Fruit fly (Drosophila melanogaster) whole organism, embryonic: ENCODE measurements around the gene MtnF.

Experiments
- Antp ChIP-seq: fragments of 200-800 bp; sonication (Bioruptor generic); optimal IDR thresholded peaks from 3 replicates; lab custom pipeline; 2016; ENCODE audit warnings: missing biosample characterization, missing genetic modification characterization
- C15 ChIP-seq: fragments of 200-800 bp; sonication (Bioruptor generic); IDR thresholded peaks from 3 replicates; pipeline ENCODE4 v1.3.6; 2022; ENCODE audit warnings: missing biosample characterization, missing genetic modification characterization
- CG10147 ChIP-seq: fragments of 200-800 bp; sonication (Bioruptor generic); optimal IDR thresholded peaks from 2 replicates; lab custom pipeline; 2019; ENCODE audit warnings: missing biosample characterization, mild to moderate bottlenecking, missing genetic modification characterization, moderate library complexity
- CG12391 ChIP-seq: fragments of 200-800 bp; sonication (Bioruptor generic); optimal IDR thresholded peaks from 3 replicates; lab custom pipeline; 2018; ENCODE audit warnings: missing biosample characterization, mild to moderate bottlenecking, missing genetic modification characterization, moderate library complexity
- CG14014 ChIP-seq: fragments of 200-800 bp; sonication (Bioruptor generic); IDR thresholded peaks from 2 replicates; pipeline ENCODE4 v1.3.6; 2022; ENCODE audit warnings: missing biosample characterization, missing genetic modification characterization
- CG14050 ChIP-seq: fragments of 200-800 bp; sonication (Bioruptor generic); IDR thresholded peaks from 3 replicates; pipeline ENCODE4 v1.3.6; 2022; ENCODE audit warnings: missing biosample characterization, missing genetic modification characterization
- CG2129 ChIP-seq: fragments of 200-800 bp; sonication (Bioruptor generic); IDR thresholded peaks from 2 replicates; pipeline ENCODE4 v1.3.6; 2022; ENCODE audit warnings: missing biosample characterization, missing genetic modification characterization; ENCODE audit not compliant: partially characterized antibody
- CG32767 ChIP-seq: fragments of 200-800 bp; sonication (Bioruptor generic); IDR thresholded peaks from 2 replicates; pipeline ENCODE4 v1.3.6; 2022; ENCODE audit warnings: missing biosample characterization, missing genetic modification characterization
- CG32772 ChIP-seq: fragments of 200-800 bp; sonication (Bioruptor generic); IDR thresholded peaks from 2 replicates; pipeline ENCODE4 v1.3.6; 2022; ENCODE audit warnings: missing biosample characterization, missing genetic modification characterization
- CG43689 ChIP-seq: fragments of 200-800 bp; sonication (Bioruptor generic); IDR thresholded peaks from 2 replicates; pipeline ENCODE4 v1.3.6; 2022; ENCODE audit warnings: missing biosample characterization, missing genetic modification characterization
- CG6683 ChIP-seq: fragments of 200-800 bp; sonication (Bioruptor generic); optimal IDR thresholded peaks from 2 replicates; lab custom pipeline; 2017; ENCODE audit warnings: missing biosample characterization, mild to moderate bottlenecking, missing genetic modification characterization, missing genetic modification reagents
- CG6765 ChIP-seq: fragments of 200-800 bp; sonication (Bioruptor generic); optimal IDR thresholded peaks from 3 replicates; lab custom pipeline; 2017; ENCODE audit warnings: missing biosample characterization, mild to moderate bottlenecking, missing genetic modification characterization
- CG6854 ChIP-seq: fragments of 200-800 bp; sonication (Bioruptor generic); optimal IDR thresholded peaks from 3 replicates; lab custom pipeline; 2017; ENCODE audit warnings: missing biosample characterization, mild to moderate bottlenecking, missing genetic modification characterization
- CG8944 ChIP-seq: fragments of 200-800 bp; sonication (Bioruptor generic); optimal IDR thresholded peaks from 3 replicates; lab custom pipeline; 2016; ENCODE audit warnings: missing biosample characterization, missing genetic modification characterization
- CG9437 ChIP-seq: fragments of 200-800 bp; sonication (Bioruptor generic); optimal IDR thresholded peaks from 2 replicates; lab custom pipeline; 2018; ENCODE audit warnings: missing biosample characterization, mild to moderate bottlenecking, missing genetic modification characterization
- D19B ChIP-seq: fragments of 200-800 bp; sonication (Bioruptor generic); optimal IDR thresholded peaks from 2 replicates; lab custom pipeline; 2017; ENCODE audit warnings: missing biosample characterization, mild to moderate bottlenecking, missing genetic modification characterization
- Doc3 ChIP-seq: fragments of 200-800 bp; sonication (Bioruptor generic); IDR thresholded peaks from 3 replicates; pipeline ENCODE4 v1.3.6; 2022; ENCODE audit warnings: missing biosample characterization, missing genetic modification characterization; ENCODE audit not compliant: partially characterized antibody
- Drgx ChIP-seq: fragments of 200-800 bp; sonication (Bioruptor generic); IDR thresholded peaks from 2 replicates; pipeline ENCODE4 v1.3.6; 2022; ENCODE audit warnings: missing biosample characterization, missing genetic modification characterization
- Eip74EF ChIP-seq, 2 experiments: fragments of 200-800 bp in 1 of 2; fragments of >200 bp in 1 of 2; sonication (Bioruptor generic) in 1 of 2; optimal IDR thresholded peaks; 2 replicates each; lab custom pipeline; 2017 to 2019; ENCODE audit warnings: missing biosample characterization in 2 of 2, missing genetic modification characterization in 2 of 2, mild to moderate bottlenecking in 1 of 2, moderate library complexity in 1 of 2
- GATAe ChIP-seq: fragments of 200-800 bp; sonication (Bioruptor generic); conservative IDR thresholded peaks from 2 replicates; pipeline ENCODE4 v1.3.6; 2022; ENCODE audit warnings: missing biosample characterization, missing genetic modification characterization
- HLH3B ChIP-seq: fragments of 200-800 bp; sonication (Bioruptor generic); IDR thresholded peaks from 2 replicates; pipeline ENCODE4 v1.3.6; 2022; ENCODE audit warnings: missing biosample characterization, missing genetic modification characterization
- HmgZ ChIP-seq: fragments of 200-800 bp; sonication (Bioruptor generic); optimal IDR thresholded peaks from 2 replicates; lab custom pipeline; 2018; ENCODE audit warnings: missing biosample characterization, mild to moderate bottlenecking, missing genetic modification characterization
- Hmr ChIP-seq: fragments of 200-800 bp; sonication (Bioruptor generic); optimal IDR thresholded peaks from 3 replicates; lab custom pipeline; 2017; ENCODE audit warnings: mild to moderate bottlenecking, missing biosample characterization, missing genetic modification reagents, missing genetic modification characterization
- Hsf ChIP-seq: fragments of 200-800 bp; sonication (Bioruptor generic); optimal IDR thresholded peaks from 3 replicates; lab custom pipeline; 2016; ENCODE audit warnings: missing biosample characterization, missing genetic modification characterization
- Med ChIP-seq: fragments of 200-800 bp; sonication (Bioruptor generic); peaks from one replicate; lab custom pipeline; 2016; ENCODE audit warnings: missing biosample characterization, missing genetic modification characterization, mild to moderate bottlenecking, inconsistent platforms, moderate library complexity
- NFAT ChIP-seq: fragments of 200-800 bp; sonication (Bioruptor generic); IDR thresholded peaks from 2 replicates; pipeline ENCODE4 v1.3.6; 2022; ENCODE audit warnings: missing biosample characterization, missing genetic modification characterization
- NfI ChIP-seq: fragments of 200-800 bp; sonication (Bioruptor generic); optimal IDR thresholded peaks from 3 replicates; lab custom pipeline; 2018; ENCODE audit warnings: missing biosample characterization, mild to moderate bottlenecking, missing genetic modification characterization, moderate library complexity
- PHDP ChIP-seq: fragments of 200-800 bp; sonication (Bioruptor generic); optimal IDR thresholded peaks from 3 replicates; lab custom pipeline; 2018; ENCODE audit warnings: missing biosample characterization, mild to moderate bottlenecking, missing genetic modification characterization, moderate library complexity
- Spps ChIP-seq: fragments of 200-800 bp; sonication (Bioruptor generic); optimal IDR thresholded peaks from 2 replicates; lab custom pipeline; 2018; ENCODE audit warnings: missing biosample characterization, mild to moderate bottlenecking, missing genetic modification characterization
- Stat92E ChIP-seq, 3 experiments: fragments of >200 bp in 2 of 3; fragments of 200-800 bp in 1 of 3; sonication (Bioruptor generic) in 1 of 3; optimal IDR thresholded peaks; 2 replicates each; lab custom pipeline; 2017 to 2019; ENCODE audit warnings: missing biosample characterization in 3 of 3, missing genetic modification characterization in 3 of 3, mild to moderate bottlenecking in 1 of 3, moderate library complexity in 1 of 3
- TFAM ChIP-seq: fragments of 200-800 bp; sonication (Bioruptor generic); optimal IDR thresholded peaks from 2 replicates; lab custom pipeline; 2017; ENCODE audit warnings: missing biosample characterization, missing genetic modification characterization, inconsistent platforms
- Tbp ChIP-seq: fragments of >200 bp; optimal IDR thresholded peaks from 2 replicates; lab custom pipeline; 2018; ENCODE audit warnings: missing biosample characterization, missing genetic modification characterization
- Trl ChIP-seq, 3 experiments: fragments of >200 bp in 2 of 3; fragments of 200-800 bp in 1 of 3; sonication (Bioruptor generic) in 1 of 3; optimal IDR thresholded peaks; 2 replicates in 1 of 3; 3 replicates in 2 of 3; lab custom pipeline; 2016 to 2017; ENCODE audit warnings: missing biosample characterization in 1 of 3, missing genetic modification characterization in 1 of 3
- ap ChIP-seq: fragments of 200-800 bp; sonication (Bioruptor generic); IDR thresholded peaks from 2 replicates; pipeline ENCODE4 v1.3.6; 2022; ENCODE audit warnings: missing biosample characterization, missing genetic modification characterization
- dmrt11E ChIP-seq: fragments of 200-800 bp; sonication (Bioruptor generic); optimal IDR thresholded peaks from 3 replicates; lab custom pipeline; 2018; ENCODE audit warnings: missing biosample characterization, mild to moderate bottlenecking, missing genetic modification characterization, moderate library complexity
- esg ChIP-seq: fragments of 200-800 bp; sonication (Bioruptor generic); conservative IDR thresholded peaks from 2 replicates; pipeline ENCODE4 v1.3.6; 2022; ENCODE audit warnings: missing biosample characterization, missing genetic modification characterization
- fd96Cb ChIP-seq: fragments of 200-800 bp; sonication (Bioruptor generic); optimal IDR thresholded peaks from 2 replicates; lab custom pipeline; 2018; ENCODE audit warnings: missing biosample characterization, mild to moderate bottlenecking, missing genetic modification characterization, moderate library complexity
- ftz-f1 ChIP-seq: fragments of 200-800 bp; sonication (Bioruptor generic); optimal IDR thresholded peaks from 2 replicates; lab custom pipeline; 2016; ENCODE audit warnings: missing biosample characterization, missing genetic modification characterization
- lab ChIP-seq: fragments of 200-800 bp; sonication (Bioruptor generic); optimal IDR thresholded peaks from 3 replicates; lab custom pipeline; 2017; ENCODE audit warnings: missing biosample characterization, missing genetic modification characterization, mild to moderate bottlenecking, moderate library complexity, missing genetic modification reagents
- lbe ChIP-seq: fragments of 200-800 bp; sonication (Bioruptor generic); optimal IDR thresholded peaks from 2 replicates; lab custom pipeline; 2016; ENCODE audit warnings: missing biosample characterization, mild to moderate bottlenecking, missing genetic modification characterization
- oc ChIP-seq: fragments of 200-800 bp; sonication (Bioruptor generic); optimal IDR thresholded peaks from 2 replicates; lab custom pipeline; 2018; ENCODE audit warnings: missing biosample characterization, mild to moderate bottlenecking, missing genetic modification characterization, moderate library complexity
- odd ChIP-seq: fragments of 200-800 bp; sonication (Bioruptor generic); optimal IDR thresholded peaks from 2 replicates; lab custom pipeline; 2017; ENCODE audit warnings: missing biosample characterization, mild to moderate bottlenecking, missing genetic modification characterization
- psq ChIP-seq: fragments of 200-800 bp; sonication (Bioruptor generic); optimal IDR thresholded peaks from 2 replicates; lab custom pipeline; 2017; ENCODE audit warnings: missing biosample characterization, missing genetic modification characterization
- repo ChIP-seq: fragments of 200-800 bp; sonication (Bioruptor generic); optimal IDR thresholded peaks from 2 replicates; lab custom pipeline; 2016; ENCODE audit warnings: missing biosample characterization, missing genetic modification characterization
- rib ChIP-seq: fragments of 200-800 bp; sonication (Bioruptor generic); IDR thresholded peaks from 2 replicates; pipeline ENCODE4 v1.3.6; 2022; ENCODE audit warnings: missing biosample characterization, missing genetic modification characterization
- sens ChIP-seq: fragments of 200-800 bp; sonication (Bioruptor generic); peaks from one replicate; lab custom pipeline; 2016; ENCODE audit warnings: missing biosample characterization, missing genetic modification characterization
- shn ChIP-seq: fragments of 200-800 bp; sonication (Bioruptor generic); optimal IDR thresholded peaks from 3 replicates; lab custom pipeline; 2016; ENCODE audit warnings: missing biosample characterization, missing genetic modification characterization
- sob ChIP-seq: fragments of 200-800 bp; sonication (Bioruptor generic); IDR thresholded peaks from 2 replicates; pipeline ENCODE4 v1.3.6; 2022; ENCODE audit warnings: missing biosample characterization, missing genetic modification characterization
- tgo ChIP-seq: fragments of 200-800 bp; sonication (Bioruptor generic); IDR thresholded peaks from 3 replicates; pipeline ENCODE4 v1.3.6; 2022; ENCODE audit warnings: missing biosample characterization, missing genetic modification characterization
- tx ChIP-seq: fragments of 200-800 bp; sonication (Bioruptor generic); optimal IDR thresholded peaks from 2 replicates; lab custom pipeline; 2016; ENCODE audit warnings: missing biosample characterization, missing genetic modification characterization
- vfl ChIP-seq: fragments of 200-800 bp; sonication (Bioruptor generic); optimal IDR thresholded peaks from 2 replicates; lab custom pipeline; 2016; ENCODE audit warnings: missing biosample characterization, missing genetic modification characterization

MtnF gene

DNA sequence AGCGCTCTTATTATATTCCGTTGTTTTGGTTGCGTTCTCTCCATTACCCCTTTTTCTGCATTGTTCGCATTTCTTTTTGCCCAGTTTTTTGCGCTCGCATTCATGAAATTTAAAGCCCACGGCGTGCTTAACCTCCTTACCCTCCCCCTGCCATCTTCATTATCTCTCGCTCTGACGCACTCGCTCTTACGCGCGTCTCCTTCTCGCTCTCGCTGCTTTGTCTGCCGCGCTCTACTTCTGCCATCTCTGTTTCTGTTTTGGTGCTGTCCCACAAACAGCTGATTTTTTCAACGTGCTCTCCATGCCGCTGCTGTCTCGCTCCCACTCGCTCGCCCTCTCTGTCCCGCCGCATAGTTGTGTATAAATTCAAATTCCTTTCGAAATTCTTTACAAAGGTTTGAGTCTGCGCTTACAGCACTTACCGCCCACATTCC lies 48.5 kb downstream of the MtnF start (continued):
- TF ChIP-seq CG14050, result no peak
- TF ChIP-seq Spps (tag; lab: Kevin White, UChicago), result no peak
- no peak for TF ChIP-seq CG8944 (GFP tag; lab: Kevin White, UChicago)
- TF ChIP-seq CG32767, result no peak
- TF ChIP-seq NfI (GFP tag; lab: Kevin White, UChicago), result peak; percentile 0
- no peak for TF ChIP-seq CG6765 (GFP tag; lab: Kevin White, UChicago)
- no peak for TF ChIP-seq GATAe (GFP tag; lab: Robert Waterston, UW)
- no peak for TF ChIP-seq dmrt11E (tag; lab: Kevin White, UChicago)
- no peak for TF ChIP-seq Hsf
- no peak for TF ChIP-seq CG9437 (GFP tag; lab: Kevin White, UChicago)
- TF ChIP-seq CG43689 (GFP tag; lab: Robert Waterston, UW), result no peak
- peak; percentile 84 for TF ChIP-seq oc
- TF ChIP-seq HLH3B (GFP tag; lab: Robert Waterston, UW), result no peak
- TF ChIP-seq repo (GFP tag; lab: Kevin White, UChicago), result peak; percentile 32
- peak; percentile 89 for TF ChIP-seq psq
- TF ChIP-seq Trl (optimal IDR thresholded peaks at IDR 0.05; lab: Kevin White, UChicago), result peak; percentile 58 to 82
- peak; percentile 23 for TF ChIP-seq Trl (GFP tag; optimal IDR thresholded peaks at IDR 0.05; lab: Kevin White, UChicago)
- TF ChIP-seq Drgx (GFP tag; lab: Robert Waterston, UW), result no peak
- TF ChIP-seq odd (GFP tag; lab: Kevin White, UChicago), result no peak
- TF ChIP-seq Stat92E (GFP tag; optimal IDR thresholded peaks at IDR 0.05; lab: Kevin White, UChicago), result no peak
- TF ChIP-seq Doc3 (GFP tag; lab: Robert Waterston, UW), result no peak
- TF ChIP-seq HmgZ (tag; lab: Kevin White, UChicago), result peak; percentile 82
- TF ChIP-seq Tbp (GFP tag; lab: Kevin White, UChicago), result no peak
- no peak for TF ChIP-seq C15 (GFP tag; lab: Robert Waterston, UW)
- TF ChIP-seq rib (GFP tag; lab: Robert Waterston, UW), result no peak
- no peak for TF ChIP-seq NFAT (GFP tag; lab: Robert Waterston, UW)
- no peak for TF ChIP-seq CG12391
- TF ChIP-seq CG32772, result no peak
- TF ChIP-seq tx (GFP tag; lab: Kevin White, UChicago), result no peak
- no peak for TF ChIP-seq D19B (GFP tag; lab: Kevin White, UChicago)
- peak; percentile 35 for TF ChIP-seq CG10147 (GFP tag; lab: Kevin White, UChicago)
- no peak for TF ChIP-seq ap (GFP tag; lab: Robert Waterston, UW)
- TF ChIP-seq CG6683 (GFP tag; lab: Kevin White, UChicago), result peak; percentile 42
- TF ChIP-seq Antp (GFP tag; lab: Kevin White, UChicago), result no peak
- peak; percentile 48 for TF ChIP-seq CG6854 (GFP tag; lab: Kevin White, UChicago)
- no peak for TF ChIP-seq Hmr
- TF ChIP-seq sob (GFP tag; lab: Robert Waterston, UW), result no peak
- no peak for TF ChIP-seq sens (GFP tag; lab: Kevin White, UChicago)
- TF ChIP-seq lbe, result peak; percentile 33
- TF ChIP-seq tgo, result no peak
- no peak for TF ChIP-seq vfl (GFP tag; lab: Kevin White, UChicago)
- TF ChIP-seq Med (GFP tag; lab: Kevin White, UChicago), result peak; percentile 91
- peak; percentile 72 for TF ChIP-seq lab (GFP tag; lab: Kevin White, UChicago)
- TF ChIP-seq Eip74EF (GFP tag; optimal IDR thresholded peaks at IDR 0.05; lab: Kevin White, UChicago), result peak in 1 of 2 experiments; percentile 8
- no peak for TF ChIP-seq shn (GFP tag; lab: Kevin White, UChicago)
- peak; percentile 43 for TF ChIP-seq ftz-f1 (GFP tag; lab: Kevin White, UChicago)
- no peak for TF ChIP-seq esg (GFP tag; lab: Robert Waterston, UW)
- TF ChIP-seq TFAM, result no peak
- no peak for TF ChIP-seq CG2129 (GFP tag; lab: Robert Waterston, UW)
- no peak for TF ChIP-seq fd96Cb (tag; lab: Kevin White, UChicago)
- TF ChIP-seq PHDP (tag; lab: Kevin White, UChicago), result no peak
- no peak for TF ChIP-seq CG14014
